Worm (Caenorhabditis elegans) whole organism, L3 larva: ENCODE measurements around the gene C34C6.10.

Source experiments
- aly-2 ChIP-seq: fragments of 150-350 bp; optimal IDR thresholded peaks from 2 replicates; lab custom pipeline; 2014; ENCODE audit warnings: missing biosample characterization, missing genetic modification characterization
- ceh-9 ChIP-seq: sonication (generic microtip); optimal IDR thresholded peaks from 2 replicates; lab custom pipeline; 2018; ENCODE audit warnings: missing biosample characterization, missing genetic modification characterization
- daf-12 ChIP-seq: fragments of 150-350 bp; optimal IDR thresholded peaks from 2 replicates; lab custom pipeline; 2014; ENCODE audit warnings: missing biosample characterization, missing genetic modification reagents, missing genetic modification characterization
- elt-2 ChIP-seq: sonication (generic microtip); optimal IDR thresholded peaks from 2 replicates; lab custom pipeline; 2016; ENCODE audit warnings: missing genetic modification reagents, mild to moderate bottlenecking, missing genetic modification characterization, missing compliant biosample characterization
- fos-1 ChIP-seq: fragments of 150-350 bp; optimal IDR thresholded peaks from 2 replicates; lab custom pipeline; 2014; ENCODE audit warnings: missing biosample characterization, missing genetic modification characterization
- mml-1 ChIP-seq: fragments of 150-350 bp; sonication (generic microtip); optimal IDR thresholded peaks from 3 replicates; lab custom pipeline; 2014; ENCODE audit warnings: missing biosample characterization, missing genetic modification characterization
- nhr-11 ChIP-seq: fragments of 150-350 bp; optimal IDR thresholded peaks from 2 replicates; lab custom pipeline; 2014; ENCODE audit warnings: missing biosample characterization, missing genetic modification characterization
- nhr-12 ChIP-seq: fragments of 150-350 bp; optimal IDR thresholded peaks from 2 replicates; lab custom pipeline; 2014; ENCODE audit warnings: missing biosample characterization, missing genetic modification characterization
- nhr-76 ChIP-seq: fragments of 150-350 bp; sonication (generic microtip); optimal IDR thresholded peaks from 5 replicates; lab custom pipeline; 2014; ENCODE audit warnings: missing biosample characterization, missing genetic modification characterization
- nhr-77 ChIP-seq: fragments of 150-350 bp; optimal IDR thresholded peaks from 2 replicates; lab custom pipeline; 2014; ENCODE audit warnings: missing biosample characterization, missing genetic modification characterization
- pqm-1 ChIP-seq: fragments of 150-350 bp; optimal IDR thresholded peaks from 2 replicates; lab custom pipeline; 2017; ENCODE audit warnings: missing biosample characterization, missing genetic modification characterization, inconsistent platforms
- unc-62 ChIP-seq: fragments of 150-350 bp; sonication (generic microtip); optimal IDR thresholded peaks from 4 replicates; lab custom pipeline; 2014; ENCODE audit warnings: missing biosample characterization, missing genetic modification reagents, missing genetic modification characterization
- ztf-11 ChIP-seq: fragments of 150-350 bp; optimal IDR thresholded peaks from 2 replicates; lab custom pipeline; 2014; ENCODE audit warnings: missing biosample characterization, missing genetic modification characterization

DNA sequence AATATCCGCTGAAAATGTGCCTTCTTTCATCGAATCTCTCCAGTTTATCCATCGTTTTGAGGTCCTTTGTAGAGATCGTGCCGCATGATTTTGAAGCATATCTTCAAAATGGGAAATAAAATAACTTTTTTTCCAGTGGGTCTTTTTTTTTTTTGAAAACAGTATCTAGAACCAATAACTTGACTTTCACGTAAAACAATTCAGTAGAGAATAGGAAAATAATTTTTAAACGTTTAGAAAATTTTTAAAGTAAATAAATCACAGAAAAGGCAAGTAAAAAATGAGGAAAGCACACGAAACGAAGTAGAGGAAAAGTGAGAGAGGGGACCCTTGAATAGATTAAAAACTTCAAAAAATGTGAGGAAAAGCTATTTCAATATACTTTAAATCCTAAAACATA is 3.1 kb upstream of the C34C6.10 start, which contains the start of gene chdh-1:
- TF ChIP-seq nhr-11 (tag; lab: Kevin White, UChicago) (no peak), elt-2 (tag; lab: Kevin White, UChicago) (no peak), aly-2 (tag; lab: Kevin White, UChicago) (no peak), nhr-12 (no peak), pqm-1 (tag; lab: Kevin White, UChicago) (no peak), mml-1 (tag; lab: Kevin White, UChicago) (no peak), daf-12 (tag; lab: Kevin White, UChicago) (no peak), ztf-11 (no peak), fos-1 (tag; lab: Kevin White, UChicago) (no peak), unc-62 (GFP tag; lab: Kevin White, UChicago) (no peak), ceh-9 (tag; lab: Kevin White, UChicago) (no peak), nhr-76 (tag; lab: Kevin White, UChicago) (no peak), nhr-77 (no peak)
